Worm (Caenorhabditis elegans) whole organism, L2 larva: Measurements from ENCODE around the gene K09A11.1.
A peak's percentile ranks its signal among the peaks of the same experiment; 100 is the strongest.

ENCODE experiments used
- C34F6.9 ChIP-seq: fragments of 150-350 bp; optimal IDR thresholded peaks from 2 replicates; lab custom pipeline; 2014; ENCODE audit warnings: missing biosample characterization, missing genetic modification characterization
- F13H6.1 ChIP-seq: sonication (generic microtip); optimal IDR thresholded peaks from 2 replicates; lab custom pipeline; 2016; ENCODE audit warnings: missing genetic modification characterization, missing compliant biosample characterization
- R02D3.7 ChIP-seq: fragments of 150-350 bp; optimal IDR thresholded peaks from 2 replicates; lab custom pipeline; 2014; ENCODE audit warnings: missing biosample characterization, missing genetic modification characterization
- Y55F3AM.14 ChIP-seq: fragments of 200-800 bp; sonication (Bioruptor generic); optimal IDR thresholded peaks from 2 replicates; lab custom pipeline; 2018; ENCODE audit warnings: mild to moderate bottlenecking, missing genetic modification characterization, missing compliant biosample characterization
- ZK546.5 ChIP-seq: sonication (generic microtip); optimal IDR thresholded peaks from 2 replicates; lab custom pipeline; 2017; ENCODE audit warnings: missing biosample characterization, missing genetic modification characterization
- alr-1 ChIP-seq: fragments of 150-350 bp; optimal IDR thresholded peaks from 2 replicates; lab custom pipeline; 2014; ENCODE audit warnings: missing biosample characterization, missing genetic modification characterization
- aly-2 ChIP-seq: fragments of 150-350 bp; optimal IDR thresholded peaks from 2 replicates; lab custom pipeline; 2014; ENCODE audit warnings: missing biosample characterization, missing genetic modification characterization
- ama-1 ChIP-seq: fragments of 150-350 bp; optimal IDR thresholded peaks from 2 replicates; lab custom pipeline; 2018; ENCODE audit warnings: inconsistent platforms
- blmp-1 ChIP-seq: sonication (generic microtip); optimal IDR thresholded peaks from 2 replicates; lab custom pipeline; 2017; ENCODE audit warnings: missing genetic modification characterization, mild to moderate bottlenecking, missing compliant biosample characterization, antibody characterized with exemption, moderate library complexity; ENCODE audit not compliant: insufficient read depth
- crh-2 ChIP-seq: sonication (generic microtip); optimal IDR thresholded peaks from 2 replicates; lab custom pipeline; 2017; ENCODE audit warnings: missing biosample characterization, missing genetic modification characterization
- dmd-4 ChIP-seq: sonication (generic microtip); optimal IDR thresholded peaks from 2 replicates; lab custom pipeline; 2017; ENCODE audit warnings: missing biosample characterization, missing genetic modification characterization
- egl-27 ChIP-seq: sonication (generic microtip); optimal IDR thresholded peaks from 3 replicates; lab custom pipeline; 2017; ENCODE audit warnings: missing biosample characterization, missing genetic modification reagents, missing genetic modification characterization
- elt-3 ChIP-seq: sonication (generic microtip); optimal IDR thresholded peaks from 2 replicates; lab custom pipeline; 2017; ENCODE audit warnings: missing biosample characterization, missing genetic modification characterization
- fos-1 ChIP-seq: fragments of 150-350 bp; optimal IDR thresholded peaks from 2 replicates; lab custom pipeline; 2014; ENCODE audit warnings: missing biosample characterization, missing genetic modification characterization
- gmeb-1 ChIP-seq: fragments of 150-350 bp; optimal IDR thresholded peaks from 2 replicates; lab custom pipeline; 2014; ENCODE audit warnings: missing biosample characterization, missing genetic modification characterization
- lin-11 ChIP-seq: fragments of 150-350 bp; sonication (generic microtip); optimal IDR thresholded peaks from 2 replicates; lab custom pipeline; 2014; ENCODE audit warnings: missing biosample characterization, missing genetic modification characterization, inconsistent platforms, mixed read lengths
- lin-13 ChIP-seq: fragments of 150-350 bp; optimal IDR thresholded peaks from 2 replicates; lab custom pipeline; 2014; ENCODE audit warnings: missing biosample characterization, missing genetic modification reagents, missing genetic modification characterization
- lin-39 ChIP-seq: fragments of 150-350 bp; optimal IDR thresholded peaks from 2 replicates; lab custom pipeline; 2014; ENCODE audit warnings: missing biosample characterization, missing genetic modification reagents, missing genetic modification characterization
- lsy-2 ChIP-seq, 2 experiments: fragments of 150-350 bp in 1 of 2; sonication (generic microtip) in 1 of 2; optimal IDR thresholded peaks; 2 replicates each; lab custom pipeline; 2014 to 2017; ENCODE audit warnings: missing biosample characterization in 2 of 2, missing genetic modification characterization in 2 of 2
- mab-5 ChIP-seq: fragments of 150-350 bp; optimal IDR thresholded peaks from 2 replicates; lab custom pipeline; 2014; ENCODE audit warnings: missing biosample characterization, missing genetic modification characterization
- mbf-1 ChIP-seq: sonication (generic microtip); optimal IDR thresholded peaks from 2 replicates; lab custom pipeline; 2017; ENCODE audit warnings: missing biosample characterization, missing genetic modification characterization
- mdl-1 ChIP-seq, 2 experiments: fragments of 150-350 bp in 1 of 2; sonication (generic microtip) in 1 of 2; optimal IDR thresholded peaks; 2 replicates each; lab custom pipeline; 2017; ENCODE audit warnings: missing biosample characterization in 2 of 2, missing genetic modification characterization in 2 of 2
- nhr-10 ChIP-seq: sonication (generic microtip); optimal IDR thresholded peaks from 2 replicates; lab custom pipeline; 2017; ENCODE audit warnings: missing biosample characterization, missing genetic modification characterization
- nhr-11 ChIP-seq: fragments of 150-350 bp; optimal IDR thresholded peaks from 2 replicates; lab custom pipeline; 2014; ENCODE audit warnings: missing biosample characterization, missing genetic modification characterization
- nhr-12 ChIP-seq: fragments of 150-350 bp; optimal IDR thresholded peaks from 2 replicates; lab custom pipeline; 2014; ENCODE audit warnings: missing biosample characterization, missing genetic modification characterization
- nhr-129 ChIP-seq: fragments of 150-350 bp; optimal IDR thresholded peaks from 2 replicates; lab custom pipeline; 2014; ENCODE audit warnings: missing biosample characterization, missing genetic modification characterization
- nhr-21 ChIP-seq: fragments of 150-350 bp; optimal IDR thresholded peaks from 2 replicates; lab custom pipeline; 2014; ENCODE audit warnings: missing biosample characterization, missing genetic modification characterization
- nhr-23 ChIP-seq: fragments of 150-350 bp; optimal IDR thresholded peaks from 2 replicates; lab custom pipeline; 2014; ENCODE audit warnings: missing biosample characterization, missing genetic modification reagents, missing genetic modification characterization
- nhr-237 ChIP-seq: fragments of 150-350 bp; optimal IDR thresholded peaks from 2 replicates; lab custom pipeline; 2014; ENCODE audit warnings: missing biosample characterization, missing genetic modification characterization
- nhr-25 ChIP-seq: fragments of 150-350 bp; sonication (generic microtip); optimal IDR thresholded peaks from 3 replicates; lab custom pipeline; 2014; ENCODE audit warnings: missing biosample characterization, missing genetic modification characterization
- nhr-6 ChIP-seq: fragments of 150-350 bp; optimal IDR thresholded peaks from 2 replicates; lab custom pipeline; 2014; ENCODE audit warnings: missing biosample characterization, missing genetic modification characterization
- nhr-77 ChIP-seq: fragments of 150-350 bp; optimal IDR thresholded peaks from 2 replicates; lab custom pipeline; 2014; ENCODE audit warnings: missing biosample characterization, missing genetic modification characterization
- peb-1 ChIP-seq: fragments of 150-350 bp; optimal IDR thresholded peaks from 2 replicates; lab custom pipeline; 2014; ENCODE audit warnings: missing biosample characterization, missing genetic modification characterization
- sem-4 ChIP-seq: fragments of 150-350 bp; optimal IDR thresholded peaks from 2 replicates; lab custom pipeline; 2014; ENCODE audit warnings: missing biosample characterization, missing genetic modification reagents, missing genetic modification characterization
- skn-1 ChIP-seq: sonication (generic microtip); optimal IDR thresholded peaks from 2 replicates; lab custom pipeline; 2017; ENCODE audit warnings: missing biosample characterization, missing genetic modification characterization
- sma-3 ChIP-seq: sonication (generic microtip); optimal IDR thresholded peaks from 2 replicates; lab custom pipeline; 2016; ENCODE audit warnings: missing genetic modification reagents, missing genetic modification characterization, missing compliant biosample characterization
- sma-9 ChIP-seq, 2 experiments: fragments of 150-350 bp in 1 of 2; sonication (generic microtip) in 1 of 2; optimal IDR thresholded peaks; 2 replicates each; lab custom pipeline; 2014 to 2016; ENCODE audit warnings: missing genetic modification characterization in 2 of 2, mild to moderate bottlenecking in 1 of 2, missing biosample characterization in 1 of 2, missing compliant biosample characterization in 1 of 2, missing genetic modification reagents in 1 of 2, moderate library complexity in 1 of 2
- unc-39 ChIP-seq: fragments of 150-350 bp; optimal IDR thresholded peaks from 2 replicates; lab custom pipeline; 2014; ENCODE audit warnings: missing biosample characterization, missing genetic modification characterization
- unc-55 ChIP-seq: fragments of 150-350 bp; sonication (generic microtip); optimal IDR thresholded peaks from 3 replicates; lab custom pipeline; 2014; ENCODE audit warnings: missing biosample characterization, missing genetic modification reagents, missing genetic modification characterization
- unc-62 ChIP-seq: fragments of 150-350 bp; optimal IDR thresholded peaks from 2 replicates; lab custom pipeline; 2014; ENCODE audit warnings: missing biosample characterization, missing genetic modification reagents, missing genetic modification characterization
- zag-1 ChIP-seq: fragments of 150-350 bp; optimal IDR thresholded peaks from 2 replicates; lab custom pipeline; 2014; ENCODE audit warnings: missing biosample characterization, missing genetic modification characterization
- ztf-1 ChIP-seq: fragments of 200-800 bp; sonication (Bioruptor generic); conservative IDR thresholded peaks from 2 replicates; pipeline ENCODE4 v1.3.6; 2022; ENCODE audit warnings: missing genetic modification characterization, missing compliant biosample characterization
- ztf-11 ChIP-seq: sonication (generic microtip); optimal IDR thresholded peaks from 2 replicates; lab custom pipeline; 2017; ENCODE audit warnings: missing biosample characterization, missing genetic modification characterization
- ztf-4 ChIP-seq: fragments of 150-350 bp; optimal IDR thresholded peaks from 2 replicates; lab custom pipeline; 2014; ENCODE audit warnings: missing biosample characterization, missing genetic modification characterization

K09A11.1 gene

DNA sequence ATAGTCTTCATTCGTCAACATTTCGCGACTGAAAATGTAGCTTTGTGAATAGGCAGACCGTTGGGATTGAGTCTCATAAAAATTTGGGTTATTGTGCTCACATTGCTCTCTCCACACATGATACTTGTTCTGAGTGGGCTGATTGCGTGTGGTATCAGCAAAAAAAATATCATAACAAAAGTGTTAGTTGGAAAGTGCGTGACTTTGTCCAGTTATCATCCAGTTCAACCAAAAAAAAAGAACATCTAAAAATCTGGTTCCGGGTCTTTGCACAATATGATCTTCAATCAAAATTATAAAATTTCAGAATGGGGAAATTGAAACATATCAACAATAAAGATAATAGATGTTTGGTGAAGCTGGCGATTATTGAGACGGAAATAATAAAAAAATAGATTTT lies 38.2 kb downstream of the K09A11.1 start, which contains the start of gene srd-39:
srd-39 (minus strand) TSS at position 101 of the 400 bp plus-strand sequence.
- TF ChIP-seq nhr-21, result no peak
- TF ChIP-seq nhr-129, result no peak
- no peak for TF ChIP-seq ztf-4
- TF ChIP-seq, all 48 proteins: peak for 0

DNA sequence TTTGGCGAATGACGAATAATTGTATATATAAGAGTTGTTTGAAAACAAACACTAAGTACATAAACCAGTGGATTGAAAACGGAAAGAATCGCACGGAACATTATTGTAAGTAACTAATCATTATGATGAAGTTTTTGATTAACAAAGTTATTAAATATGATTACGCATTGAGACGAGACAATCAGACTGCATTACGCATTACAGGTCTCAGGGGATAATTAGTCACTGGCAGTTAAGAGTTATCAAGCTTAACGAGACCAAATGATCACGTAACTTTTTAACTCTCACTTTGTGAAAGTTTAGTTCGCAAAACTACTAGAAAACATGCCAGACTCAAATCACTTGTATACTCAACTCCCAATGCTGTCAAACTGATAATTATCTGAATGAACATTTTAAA lies 41.1 kb downstream of the K09A11.1 start, which contains the start of gene srd-42:
srd-42 (minus strand) TSS at position 101 of the 400 bp plus-strand sequence.
- TF ChIP-seq lin-39, result no peak
- TF ChIP-seq dmd-4 (tag; lab: Kevin White, UChicago), result no peak
- TF ChIP-seq unc-62 (GFP tag; lab: Kevin White, UChicago), result no peak
- TF ChIP-seq mbf-1 (tag; lab: Kevin White, UChicago), result no peak
- TF ChIP-seq nhr-12 (tag; lab: Kevin White, UChicago), result no peak
- no peak for TF ChIP-seq nhr-6 (tag; lab: Kevin White, UChicago)

DNA sequence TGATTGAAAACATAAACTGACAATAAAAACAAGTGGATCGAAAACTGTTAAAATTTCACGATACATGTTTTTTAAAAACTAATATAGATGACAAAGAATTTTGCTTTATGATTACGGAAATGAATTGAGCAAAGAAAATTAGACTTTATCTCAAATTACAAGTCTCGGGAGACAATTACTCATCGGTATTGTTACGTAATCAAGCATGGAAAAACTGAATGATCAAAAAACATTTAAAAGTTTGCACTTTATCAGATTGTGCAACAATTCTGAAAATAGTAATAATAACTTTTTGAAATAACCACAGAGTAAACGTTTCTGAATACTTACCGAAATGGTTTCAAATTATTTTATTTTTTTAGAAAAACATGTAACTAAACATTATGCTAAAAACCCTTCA lies 43.5 kb downstream of the K09A11.1 start, which contains the start of gene srd-43:
srd-43 (minus strand) TSS at position 66 of the 400 bp plus-strand sequence.
- no peak for TF ChIP-seq sma-9 (GFP tag; optimal IDR thresholded peaks at IDR 0.05; lab: Kevin White, UChicago)
- TF ChIP-seq sma-9 (tag; optimal IDR thresholded peaks at IDR 0.05; lab: Kevin White, UChicago), result no peak
- TF ChIP-seq nhr-23 (tag; lab: Kevin White, UChicago), result no peak
- TF ChIP-seq aly-2 (tag; lab: Kevin White, UChicago), result no peak
- no peak for TF ChIP-seq C34F6.9 (tag; lab: Kevin White, UChicago)
- TF ChIP-seq crh-2 (tag; lab: Kevin White, UChicago), result no peak
- TF ChIP-seq dmd-4 (tag; lab: Kevin White, UChicago), result no peak

DNA sequence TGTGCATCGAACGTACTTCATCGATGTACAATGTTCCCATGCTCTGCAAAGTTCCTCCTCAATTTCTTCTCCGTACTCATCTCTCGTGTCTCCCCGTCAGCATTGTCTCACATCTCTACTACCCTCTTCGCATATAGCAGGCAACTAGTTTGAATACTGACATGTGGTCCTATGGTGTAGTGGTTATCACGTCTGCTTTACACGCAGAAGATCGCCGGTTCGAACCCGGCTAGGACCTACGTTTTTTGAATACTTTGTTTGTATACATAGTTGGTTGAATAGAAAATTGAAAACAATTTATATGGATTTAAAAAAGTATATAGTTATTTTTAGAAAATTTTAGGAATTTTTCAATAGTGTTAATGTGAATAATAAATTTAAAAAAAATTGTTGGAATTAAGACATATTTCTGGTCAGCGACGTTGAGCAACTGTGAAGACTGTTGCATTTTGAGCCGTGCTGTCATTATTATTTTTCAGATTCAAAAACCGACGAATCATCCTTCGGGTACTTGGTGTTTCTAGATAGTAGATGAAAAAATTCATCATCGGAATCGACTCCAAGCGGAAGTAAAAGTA lies 44.7 kb downstream of the K09A11.1 start:
- no peak for TF ChIP-seq C34F6.9 (tag; lab: Kevin White, UChicago)
- TF ChIP-seq nhr-10 (tag; lab: Kevin White, UChicago), result no peak
- peak; percentile 89 for TF ChIP-seq crh-2 (tag; lab: Kevin White, UChicago)
- peak; percentile 43 for TF ChIP-seq ztf-4
- TF ChIP-seq unc-62 (GFP tag; lab: Kevin White, UChicago), result no peak
- TF ChIP-seq nhr-77 (tag; lab: Kevin White, UChicago), result no peak
- peak; percentile 65 for TF ChIP-seq gmeb-1 (tag; lab: Kevin White, UChicago)
- peak in 1 of 2 experiments; percentile 57 for TF ChIP-seq mdl-1 (tag; optimal IDR thresholded peaks at IDR 0.05; lab: Kevin White, UChicago)
- TF ChIP-seq aly-2 (tag; lab: Kevin White, UChicago), result no peak
- no peak for TF ChIP-seq blmp-1 (tag; lab: Kevin White, UChicago)
- TF ChIP-seq nhr-11, result no peak
- TF ChIP-seq ZK546.5 (tag; lab: Kevin White, UChicago), result no peak
- peak; percentile 83 for TF ChIP-seq lin-11 (tag; lab: Kevin White, UChicago)
- TF ChIP-seq sem-4 (tag; lab: Kevin White, UChicago), result no peak
- TF ChIP-seq unc-39 (tag; lab: Kevin White, UChicago), result no peak
- peak; percentile 75 for TF ChIP-seq lin-13 (GFP tag; lab: Kevin White, UChicago)
- no peak for TF ChIP-seq R02D3.7 (tag; lab: Kevin White, UChicago)
- TF ChIP-seq ama-1 (lab: Kevin White, UChicago), result no peak
- peak; percentile 87 for TF ChIP-seq fos-1 (tag; lab: Kevin White, UChicago)
- TF ChIP-seq nhr-23 (tag; lab: Kevin White, UChicago), result no peak
- peak; percentile 73 for TF ChIP-seq mab-5 (tag; lab: Kevin White, UChicago)
- peak; percentile 89 for TF ChIP-seq nhr-21
- TF ChIP-seq unc-55 (GFP tag; lab: Kevin White, UChicago), result peak; percentile 90
- no peak for TF ChIP-seq nhr-12 (tag; lab: Kevin White, UChicago)
- TF ChIP-seq peb-1, result no peak
- TF ChIP-seq nhr-6 (tag; lab: Kevin White, UChicago), result peak; percentile 73
- peak; percentile 73 for TF ChIP-seq Y55F3AM.14 (GFP tag; lab: Kevin White, UChicago)
- no peak for TF ChIP-seq skn-1 (tag; lab: Kevin White, UChicago)
- TF ChIP-seq nhr-25 (tag; lab: Kevin White, UChicago), result no peak
- peak; percentile 75 for TF ChIP-seq F13H6.1 (tag; lab: Kevin White, UChicago)
- TF ChIP-seq dmd-4 (tag; lab: Kevin White, UChicago), result no peak
- TF ChIP-seq zag-1 (tag; lab: Kevin White, UChicago), result peak; percentile 65
- TF ChIP-seq nhr-129, result peak; percentile 93
- TF ChIP-seq ztf-11, result no peak
- TF ChIP-seq lin-39, result no peak
- no peak for TF ChIP-seq alr-1 (tag; lab: Kevin White, UChicago)
- no peak for TF ChIP-seq nhr-237
- TF ChIP-seq elt-3 (tag; lab: Kevin White, UChicago), result no peak
- TF ChIP-seq ztf-1 (GFP tag; lab: Robert Waterston, UW), result no peak
- peak in 1 of 2 experiments; percentile 58 for TF ChIP-seq lsy-2 (tag; optimal IDR thresholded peaks at IDR 0.05; lab: Kevin White, UChicago)
- TF ChIP-seq egl-27 (tag; lab: Kevin White, UChicago), result peak; percentile 77
- TF ChIP-seq mbf-1 (tag; lab: Kevin White, UChicago), result peak; percentile 30
- peak; percentile 89 for TF ChIP-seq sma-9 (GFP tag; optimal IDR thresholded peaks at IDR 0.05; lab: Kevin White, UChicago)
- no peak for TF ChIP-seq sma-9 (tag; optimal IDR thresholded peaks at IDR 0.05; lab: Kevin White, UChicago)
- TF ChIP-seq sma-3, result peak; percentile 75
